Worm (Caenorhabditis elegans) whole organism, L3 larva: Measurements from ENCODE around the gene hphd-1.

Experiments
- ZK546.5 ChIP-seq: sonication (generic microtip); optimal IDR thresholded peaks from 2 replicates; lab custom pipeline; 2017; ENCODE audit warnings: missing biosample characterization, missing genetic modification characterization
- egl-27 ChIP-seq: sonication (generic microtip); optimal IDR thresholded peaks from 4 replicates; lab custom pipeline; 2017; ENCODE audit warnings: missing biosample characterization, missing genetic modification reagents, missing genetic modification characterization
- fos-1 ChIP-seq: fragments of 150-350 bp; optimal IDR thresholded peaks from 2 replicates; lab custom pipeline; 2014; ENCODE audit warnings: missing biosample characterization, missing genetic modification characterization
- lin-39 ChIP-seq: fragments of 150-350 bp; optimal IDR thresholded peaks from 2 replicates; lab custom pipeline; 2018; ENCODE audit warnings: missing biosample characterization, missing genetic modification reagents, missing genetic modification characterization
- nhr-76 ChIP-seq: fragments of 150-350 bp; sonication (generic microtip); optimal IDR thresholded peaks from 5 replicates; lab custom pipeline; 2014; ENCODE audit warnings: missing biosample characterization, missing genetic modification characterization
- nhr-77 ChIP-seq: fragments of 150-350 bp; optimal IDR thresholded peaks from 2 replicates; lab custom pipeline; 2014; ENCODE audit warnings: missing biosample characterization, missing genetic modification characterization
- skn-1 ChIP-seq: fragments of 150-350 bp; optimal IDR thresholded peaks from 2 replicates; lab custom pipeline; 2014; ENCODE audit warnings: missing biosample characterization, missing genetic modification characterization

- TF ChIP-seq lin-39 (tag; lab: Kevin White, UChicago) (no peak), nhr-77 (tag; lab: Kevin White, UChicago) (no peak), skn-1 (tag; lab: Kevin White, UChicago) (no peak), ZK546.5 (no peak), nhr-76 (tag; lab: Kevin White, UChicago) (no peak), fos-1 (tag; lab: Kevin White, UChicago) (no peak), egl-27 (tag; lab: Kevin White, UChicago) (no peak)
These were observed 26.2 kb upstream of the hphd-1 start for ce11 chrII:13022555-13022954.
